Fruit fly (Drosophila melanogaster) whole organism, embryonic: ENCODE results near the gene Oatp26F.
A peak's percentile ranks its signal among the peaks of the same experiment; 100 is the strongest.

Source experiments
- Adf1 ChIP-seq: fragments of 200-800 bp; sonication (Bioruptor generic); IDR thresholded peaks from 2 replicates; pipeline ENCODE4 v1.3.6; 2022; ENCODE audit warnings: missing biosample characterization, missing genetic modification characterization
- BEAF-32 ChIP-seq: fragments of 200-800 bp; sonication (Bioruptor generic); optimal IDR thresholded peaks from 3 replicates; lab custom pipeline; 2017; ENCODE audit warnings: missing biosample characterization, missing genetic modification characterization, mild to moderate bottlenecking, moderate library complexity, missing genetic modification reagents
- Bgb ChIP-seq: fragments of 200-800 bp; sonication (Bioruptor generic); IDR thresholded peaks from 2 replicates; pipeline ENCODE4 v1.3.6; 2022; ENCODE audit warnings: missing biosample characterization, missing genetic modification characterization; ENCODE audit not compliant: partially characterized antibody
- CG10147 ChIP-seq: fragments of 200-800 bp; sonication (Bioruptor generic); optimal IDR thresholded peaks from 2 replicates; lab custom pipeline; 2019; ENCODE audit warnings: missing biosample characterization, mild to moderate bottlenecking, missing genetic modification characterization, moderate library complexity
- CG10267 ChIP-seq: fragments of 200-800 bp; sonication (Bioruptor generic); optimal IDR thresholded peaks from 2 replicates; lab custom pipeline; 2018; ENCODE audit warnings: missing biosample characterization, mild to moderate bottlenecking, missing genetic modification characterization, moderate library complexity
- CG11093 ChIP-seq: fragments of 200-800 bp; sonication (Bioruptor generic); IDR thresholded peaks from 3 replicates; pipeline ENCODE4 v1.3.6; 2022; ENCODE audit warnings: missing biosample characterization, missing genetic modification characterization
- CG11456 ChIP-seq: fragments of 200-800 bp; sonication (Bioruptor generic); IDR thresholded peaks from 3 replicates; pipeline ENCODE4 v1.3.6; 2022; ENCODE audit warnings: missing biosample characterization, missing genetic modification characterization
- CG12104 ChIP-seq: fragments of 200-800 bp; sonication (Bioruptor generic); optimal IDR thresholded peaks from 3 replicates; lab custom pipeline; 2016; ENCODE audit warnings: missing biosample characterization, missing genetic modification characterization
- CG12659 ChIP-seq: fragments of 200-800 bp; sonication (Bioruptor generic); optimal IDR thresholded peaks from 3 replicates; lab custom pipeline; 2017; ENCODE audit warnings: mild to moderate bottlenecking, missing biosample characterization, missing genetic modification reagents, missing genetic modification characterization
- CG13624 ChIP-seq: fragments of 200-800 bp; sonication (Bioruptor generic); optimal IDR thresholded peaks from 2 replicates; lab custom pipeline; 2016; ENCODE audit warnings: missing biosample characterization, missing genetic modification characterization
- CG15073 ChIP-seq: fragments of 200-800 bp; sonication (Bioruptor generic); optimal IDR thresholded peaks from 2 replicates; lab custom pipeline; 2016; ENCODE audit warnings: missing biosample characterization, missing genetic modification characterization
- CG15514 ChIP-seq: fragments of 200-800 bp; sonication (Bioruptor generic); optimal IDR thresholded peaks from 3 replicates; lab custom pipeline; 2017; ENCODE audit warnings: missing biosample characterization, missing genetic modification characterization, mild to moderate bottlenecking, moderate library complexity, missing genetic modification reagents
- CG17186 ChIP-seq: fragments of 200-800 bp; sonication (Bioruptor generic); optimal IDR thresholded peaks from 3 replicates; lab custom pipeline; 2017; ENCODE audit warnings: missing biosample characterization, missing genetic modification reagents, missing genetic modification characterization
- CG17359 ChIP-seq: fragments of 200-800 bp; sonication (Bioruptor generic); optimal IDR thresholded peaks from 3 replicates; lab custom pipeline; 2018; ENCODE audit warnings: missing biosample characterization, mild to moderate bottlenecking, missing genetic modification characterization, moderate library complexity
- CG17802 ChIP-seq: fragments of 200-800 bp; sonication (Bioruptor generic); optimal IDR thresholded peaks from 2 replicates; lab custom pipeline; 2018; ENCODE audit warnings: missing biosample characterization, mild to moderate bottlenecking, missing genetic modification characterization, moderate library complexity
- CG2712 ChIP-seq: fragments of 200-800 bp; optimal IDR thresholded peaks from 3 replicates; lab custom pipeline; 2019; ENCODE audit warnings: missing biosample characterization, mild to moderate bottlenecking, missing genetic modification characterization, moderate library complexity
- CG30020 ChIP-seq: fragments of 200-800 bp; optimal IDR thresholded peaks from 2 replicates; lab custom pipeline; 2019; ENCODE audit warnings: missing biosample characterization, mild to moderate bottlenecking, missing genetic modification characterization, moderate library complexity
- CG3163 ChIP-seq: fragments of 200-800 bp; sonication (Bioruptor generic); optimal IDR thresholded peaks from 3 replicates; lab custom pipeline; 2016; ENCODE audit warnings: missing biosample characterization, missing genetic modification characterization
- CG5953 ChIP-seq: fragments of 200-800 bp; sonication (Bioruptor generic); IDR thresholded peaks from 2 replicates; pipeline ENCODE4 v1.3.6; 2022; ENCODE audit warnings: missing biosample characterization, missing genetic modification characterization
- CG6272 ChIP-seq: fragments of 200-800 bp; sonication (Bioruptor generic); IDR thresholded peaks from 2 replicates; pipeline ENCODE4 v1.3.6; 2022; ENCODE audit warnings: missing biosample characterization, missing genetic modification characterization
- CG6765 ChIP-seq: fragments of 200-800 bp; sonication (Bioruptor generic); optimal IDR thresholded peaks from 3 replicates; lab custom pipeline; 2017; ENCODE audit warnings: missing biosample characterization, mild to moderate bottlenecking, missing genetic modification characterization
- D19B ChIP-seq: fragments of 200-800 bp; sonication (Bioruptor generic); optimal IDR thresholded peaks from 2 replicates; lab custom pipeline; 2017; ENCODE audit warnings: missing biosample characterization, mild to moderate bottlenecking, missing genetic modification characterization
- Deaf1 ChIP-seq: fragments of 200-800 bp; optimal IDR thresholded peaks from 3 replicates; lab custom pipeline; 2019; ENCODE audit warnings: missing biosample characterization, mild to moderate bottlenecking, missing genetic modification characterization, moderate library complexity
- Dek ChIP-seq: fragments of 200-800 bp; sonication (Bioruptor generic); optimal IDR thresholded peaks from 3 replicates; lab custom pipeline; 2019; ENCODE audit warnings: missing biosample characterization, mild to moderate bottlenecking, missing genetic modification characterization, moderate library complexity
- Dp ChIP-seq: fragments of 200-800 bp; sonication (Bioruptor generic); optimal IDR thresholded peaks from 2 replicates; lab custom pipeline; 2018; ENCODE audit warnings: missing biosample characterization, mild to moderate bottlenecking, missing genetic modification characterization, moderate library complexity
- Hr78 ChIP-seq, 2 experiments: fragments of 200-800 bp in 1 of 2; fragments of >200 bp in 1 of 2; sonication (Bioruptor generic) in 1 of 2; optimal IDR thresholded peaks; 2 replicates each; lab custom pipeline; 2017 to 2019; ENCODE audit warnings: missing biosample characterization in 2 of 2, missing genetic modification characterization in 2 of 2, mild to moderate bottlenecking in 1 of 2, moderate library complexity in 1 of 2
- Hsf ChIP-seq: fragments of 200-800 bp; sonication (Bioruptor generic); optimal IDR thresholded peaks from 3 replicates; lab custom pipeline; 2016; ENCODE audit warnings: missing biosample characterization, missing genetic modification characterization
- MESR4 ChIP-seq: fragments of 200-800 bp; sonication (Bioruptor generic); optimal IDR thresholded peaks from 2 replicates; lab custom pipeline; 2018; ENCODE audit warnings: missing biosample characterization, mild to moderate bottlenecking, missing genetic modification characterization, moderate library complexity
- MTF-1 ChIP-seq: fragments of 200-800 bp; sonication (Bioruptor generic); optimal IDR thresholded peaks from 2 replicates; lab custom pipeline; 2018; ENCODE audit warnings: missing biosample characterization, mild to moderate bottlenecking, missing genetic modification characterization, borderline replicate concordance
- Max ChIP-seq: fragments of 200-800 bp; sonication (Bioruptor generic); optimal IDR thresholded peaks from 2 replicates; lab custom pipeline; 2016; ENCODE audit warnings: missing biosample characterization, mild to moderate bottlenecking, missing genetic modification characterization
- Ptx1 ChIP-seq: fragments of 200-800 bp; sonication (Bioruptor generic); IDR thresholded peaks from 2 replicates; pipeline ENCODE4 v1.3.6; 2022; ENCODE audit warnings: missing biosample characterization, missing genetic modification characterization
- Rx ChIP-seq: fragments of 200-800 bp; sonication (Bioruptor generic); IDR thresholded peaks from 2 replicates; pipeline ENCODE4 v1.3.6; 2022; ENCODE audit warnings: missing biosample characterization, missing genetic modification characterization
- Stat92E ChIP-seq, 3 experiments: fragments of >200 bp in 2 of 3; fragments of 200-800 bp in 1 of 3; sonication (Bioruptor generic) in 1 of 3; optimal IDR thresholded peaks; 2 replicates each; lab custom pipeline; 2017 to 2019; ENCODE audit warnings: missing biosample characterization in 3 of 3, missing genetic modification characterization in 3 of 3, mild to moderate bottlenecking in 1 of 3, moderate library complexity in 1 of 3
- Tbp ChIP-seq: fragments of >200 bp; optimal IDR thresholded peaks from 2 replicates; lab custom pipeline; 2018; ENCODE audit warnings: missing biosample characterization, missing genetic modification characterization
- ato ChIP-seq: fragments of 200-800 bp; sonication (Bioruptor generic); IDR thresholded peaks from 2 replicates; pipeline ENCODE4 v1.3.6; 2022; ENCODE audit warnings: missing biosample characterization, missing genetic modification characterization; ENCODE audit not compliant: partially characterized antibody
- ftz-f1 ChIP-seq: fragments of 200-800 bp; sonication (Bioruptor generic); optimal IDR thresholded peaks from 2 replicates; lab custom pipeline; 2016; ENCODE audit warnings: missing biosample characterization, missing genetic modification characterization
- luna ChIP-seq: fragments of 200-800 bp; sonication (Bioruptor generic); optimal IDR thresholded peaks from 2 replicates; lab custom pipeline; 2016; ENCODE audit warnings: missing biosample characterization, missing genetic modification characterization
- mam ChIP-seq: fragments of 200-800 bp; sonication (Bioruptor generic); optimal IDR thresholded peaks from 3 replicates; lab custom pipeline; 2016; ENCODE audit warnings: missing biosample characterization, missing genetic modification characterization
- nmo ChIP-seq: fragments of 200-800 bp; sonication (Bioruptor generic); optimal IDR thresholded peaks from 2 replicates; lab custom pipeline; 2018; ENCODE audit warnings: missing biosample characterization, mild to moderate bottlenecking, missing genetic modification characterization, moderate library complexity
- sd ChIP-seq: fragments of 200-800 bp; sonication (Bioruptor generic); optimal IDR thresholded peaks from 3 replicates; lab custom pipeline; 2018; ENCODE audit warnings: missing biosample characterization, mild to moderate bottlenecking, missing genetic modification characterization, moderate library complexity
- shn ChIP-seq: fragments of 200-800 bp; sonication (Bioruptor generic); optimal IDR thresholded peaks from 3 replicates; lab custom pipeline; 2016; ENCODE audit warnings: missing biosample characterization, missing genetic modification characterization
- ssp ChIP-seq: fragments of 200-800 bp; sonication (Bioruptor generic); IDR thresholded peaks from 2 replicates; pipeline ENCODE4 v1.3.6; 2022; ENCODE audit warnings: missing biosample characterization, missing genetic modification characterization
- sug ChIP-seq: fragments of 200-800 bp; optimal IDR thresholded peaks from 2 replicates; lab custom pipeline; 2019; ENCODE audit warnings: missing biosample characterization, mild to moderate bottlenecking, missing genetic modification characterization, moderate library complexity
- tio ChIP-seq: fragments of 200-800 bp; sonication (Bioruptor generic); optimal IDR thresholded peaks from 2 replicates; lab custom pipeline; 2017; ENCODE audit warnings: missing biosample characterization, missing genetic modification characterization, inconsistent platforms
- tll ChIP-seq, 2 experiments: fragments of 200-800 bp in 1 of 2; fragments of >200 bp in 1 of 2; sonication (Bioruptor generic) in 1 of 2; optimal IDR thresholded peaks; 2 replicates each; lab custom pipeline; 2017 to 2019; ENCODE audit warnings: missing biosample characterization in 2 of 2, missing genetic modification characterization in 2 of 2, mild to moderate bottlenecking in 1 of 2, moderate library complexity in 1 of 2
- vvl ChIP-seq: fragments of 200-800 bp; sonication (Bioruptor generic); IDR thresholded peaks from 2 replicates; pipeline ENCODE4 v1.3.6; 2022; ENCODE audit warnings: missing biosample characterization, missing genetic modification characterization

The Oatp26F gene

dm6 chr2L:6656264-6656676 is 24.1 kb upstream of the Oatp26F start, which contains the start of gene CG31633 (continued):
- TF ChIP-seq Bgb (peak; percentile 73), ato (GFP tag; lab: Robert Waterston, UW) (peak; percentile 89), Hr78 (GFP tag; optimal IDR thresholded peaks at IDR 0.05; lab: Kevin White, UChicago) (no peak), D19B (peak; percentile 77)

DNA sequence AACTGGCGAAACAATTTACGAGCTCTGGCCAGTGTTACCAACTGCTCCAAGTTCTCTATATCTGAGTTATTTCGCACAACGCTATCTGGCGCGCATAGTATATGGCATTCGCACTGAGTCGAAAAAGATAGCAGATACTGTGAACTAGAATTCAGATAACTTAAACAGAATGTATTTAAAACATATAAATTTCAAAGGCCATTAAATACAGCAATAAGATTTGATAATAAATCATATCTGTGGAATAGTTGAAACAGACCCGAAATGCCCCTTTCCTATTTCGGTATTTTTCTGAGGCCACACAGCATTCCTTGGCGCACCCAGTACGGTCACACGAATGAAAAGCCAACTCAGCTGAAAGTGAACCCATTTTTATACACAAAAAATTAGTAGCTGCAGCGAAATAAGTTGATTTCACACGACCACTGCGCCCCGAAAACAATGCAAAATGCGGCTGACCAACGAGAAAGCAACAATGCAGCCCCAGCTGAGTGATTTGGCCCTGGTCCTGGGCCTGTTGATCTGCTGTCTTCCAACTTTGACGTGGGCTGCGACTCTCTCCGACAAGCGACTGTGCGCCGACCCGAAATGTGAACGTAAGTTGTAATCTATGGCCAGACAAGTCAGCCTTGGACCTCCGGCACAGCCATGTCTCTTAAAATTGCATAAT is 17.0 kb upstream of the Oatp26F start, which contains the start of the genes CG31635 and Tango1:
Gene CG31635 (minus strand): TSS at position 30 of the 670 bp plus-strand sequence.
Gene Tango1 (plus strand): TSS at position 304 of the 670 bp plus-strand sequence.
- peak; percentile 82 for TF ChIP-seq CG17802 (tag; lab: Kevin White, UChicago)
- no peak for TF ChIP-seq Rx (GFP tag; lab: Robert Waterston, UW)
- peak; percentile 89 for TF ChIP-seq sd (tag; lab: Kevin White, UChicago)
- peak; percentile 76 for TF ChIP-seq nmo (GFP tag; lab: Kevin White, UChicago)
- no peak for TF ChIP-seq CG12104 (GFP tag; lab: Kevin White, UChicago)
- 0 out of 2 replicates have a peak, but pooled peaks have one; percentile 20 for TF ChIP-seq CG6272
- no peak for TF ChIP-seq luna
- peak in 1 of 2 experiments; percentile 2 for TF ChIP-seq tll (GFP tag; optimal IDR thresholded peaks at IDR 0.05; lab: Kevin White, UChicago)
- no peak for TF ChIP-seq Tbp (GFP tag; lab: Kevin White, UChicago)
- TF ChIP-seq CG5953 (GFP tag; lab: Robert Waterston, UW), result no peak
- peak; percentile 50 for TF ChIP-seq BEAF-32 (GFP tag; lab: Kevin White, UChicago)
- TF ChIP-seq tio, result no peak
- TF ChIP-seq sug, result peak; percentile 27
- no peak for TF ChIP-seq CG15073
- TF ChIP-seq CG10147 (GFP tag; lab: Kevin White, UChicago), result no peak
- TF ChIP-seq Dek (tag; lab: Kevin White, UChicago), result no peak
- no peak for TF ChIP-seq shn
- TF ChIP-seq CG12659 (GFP tag; lab: Kevin White, UChicago), result peak; percentile 71
- TF ChIP-seq Deaf1 (tag; lab: Kevin White, UChicago), result peak; percentile 72
- no peak for TF ChIP-seq CG17359 (tag; lab: Kevin White, UChicago)
- peak; percentile 34; the same call in 1 of the 2 replicates for TF ChIP-seq Adf1 (GFP tag; lab: Robert Waterston, UW)
- TF ChIP-seq ssp, result peak; percentile 95
- TF ChIP-seq CG13624 (GFP tag; lab: Kevin White, UChicago), result peak; percentile 36
- peak; percentile 65 for TF ChIP-seq Dp
- TF ChIP-seq CG10267 (tag; lab: Kevin White, UChicago), result peak; percentile 66
- peak; percentile 92 for TF ChIP-seq CG17186 (GFP tag; lab: Kevin White, UChicago)
- no peak for TF ChIP-seq CG15514 (GFP tag; lab: Kevin White, UChicago)
- peak; percentile 17 for TF ChIP-seq Hsf (GFP tag; lab: Kevin White, UChicago)
- TF ChIP-seq CG30020 (tag; lab: Kevin White, UChicago), result peak; percentile 56
- peak; percentile 40 for TF ChIP-seq ftz-f1 (GFP tag; lab: Kevin White, UChicago)
- 0 out of 3 replicates have a peak, but pooled peaks have one; percentile 37 for TF ChIP-seq CG11093 (GFP tag; lab: Robert Waterston, UW)
- TF ChIP-seq MESR4 (GFP tag; lab: Kevin White, UChicago), result peak; percentile 89
- TF ChIP-seq Stat92E (GFP tag; optimal IDR thresholded peaks at IDR 0.05; lab: Kevin White, UChicago), result no peak
- peak; percentile 57 for TF ChIP-seq Max
- TF ChIP-seq vvl (GFP tag; lab: Robert Waterston, UW), result peak; percentile 62
- TF ChIP-seq MTF-1 (GFP tag; lab: Kevin White, UChicago), result no peak
- no peak for TF ChIP-seq CG3163 (GFP tag; lab: Kevin White, UChicago)
- TF ChIP-seq CG2712 (tag; lab: Kevin White, UChicago), result peak; percentile 33
- TF ChIP-seq Ptx1, result peak; percentile 46; the same call in 1 of the 2 replicates
- peak; percentile 29 for TF ChIP-seq mam (GFP tag; lab: Kevin White, UChicago)
- no peak for TF ChIP-seq CG11456 (GFP tag; lab: Robert Waterston, UW)
- TF ChIP-seq CG6765 (GFP tag; lab: Kevin White, UChicago), result no peak
